Fruit fly (Drosophila melanogaster): ENCODE results near the gene CG34263.

The CG34263 gene

DNA sequence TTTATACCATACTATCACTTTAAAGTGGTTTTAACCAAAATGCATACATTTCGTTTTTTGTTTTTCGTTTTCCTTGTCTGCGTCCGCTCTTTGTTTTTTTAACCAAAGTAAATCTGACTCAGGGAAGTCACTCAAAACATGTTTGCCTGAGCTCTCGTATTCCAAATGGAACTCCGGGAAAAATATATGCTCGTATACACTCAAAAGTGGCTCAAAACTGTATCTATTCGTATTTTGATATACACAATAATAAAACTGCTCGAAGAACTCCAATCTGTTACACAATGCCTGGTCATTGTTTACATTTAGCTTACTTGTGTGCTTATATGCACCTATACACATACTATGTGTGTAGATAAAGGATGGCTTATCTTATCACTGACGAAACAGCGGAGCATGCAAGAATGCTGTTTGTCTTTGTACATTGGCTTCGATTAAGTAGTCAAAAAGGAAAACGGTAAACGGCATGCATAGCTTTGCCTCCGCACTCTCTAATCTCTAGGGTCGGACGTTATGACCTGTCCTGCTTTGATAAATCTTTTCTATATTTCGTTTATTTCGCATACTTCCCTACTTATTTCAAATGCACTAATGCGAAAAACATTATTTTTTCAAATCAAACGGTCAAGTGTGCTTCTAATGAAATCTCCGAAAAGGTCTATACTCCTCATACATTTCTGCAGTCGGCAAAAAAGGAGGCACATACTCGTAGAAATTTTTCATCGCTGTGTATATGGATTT is 5.2 kb upstream of the CG34263 start, which contains the start of gene miple2 (continued):
- TF ChIP-seq CG1792 (GFP tag; optimal IDR thresholded peaks at IDR 0.05) (peak; percentile 40), Hmr (GFP tag; optimal IDR thresholded peaks at IDR 0.05) (peak; percentile 66), CG13424 (tag; optimal IDR thresholded peaks at IDR 0.05) (peak; percentile 53), CG10267 (tag; optimal IDR thresholded peaks at IDR 0.05) (peak; percentile 15), HLHmδ (GFP tag; optimal IDR thresholded peaks at IDR 0.05) (peak; percentile 80), mirr (GFP tag; optimal IDR thresholded peaks at IDR 0.05) (peak; percentile 83), bigmax (GFP tag; optimal IDR thresholded peaks at IDR 0.05) (peak; percentile 7), fd3F (GFP tag; optimal IDR thresholded peaks at IDR 0.05) (peak; percentile 8), CG8924 (tag; optimal IDR thresholded peaks at IDR 0.05) (peak; percentile 34), trh (GFP tag; optimal IDR thresholded peaks at IDR 0.05) (peak; percentile 12), Nf-YB (GFP tag; optimal IDR thresholded peaks at IDR 0.05) (peak; percentile 26), vnd (GFP tag; IDR thresholded peaks at IDR 0.05; ENCODE audit: partially characterized antibody) (no peak), CG8944 (GFP tag; optimal IDR thresholded peaks at IDR 0.05) (peak; percentile 20), exex (tag; optimal IDR thresholded peaks at IDR 0.05) (peak; percentile 65), TFAM (GFP tag; optimal IDR thresholded peaks at IDR 0.05) (no peak), CG11247 (GFP tag; IDR thresholded peaks at IDR 0.05) (no peak), run (tag; optimal IDR thresholded peaks at IDR 0.05) (no peak), CG10209 (GFP tag; optimal IDR thresholded peaks at IDR 0.05) (peak; percentile 59), gsb-n (tag; optimal IDR thresholded peaks at IDR 0.05) (peak; percentile 58), sug (tag; optimal IDR thresholded peaks at IDR 0.05) (peak; percentile 37), lmd (GFP tag; IDR thresholded peaks at IDR 0.05) (0 out of 2 replicates have a peak, but pooled peaks have one; percentile 12), Ptx1 (GFP tag; IDR thresholded peaks at IDR 0.05) (0 out of 2 replicates have a peak, but pooled peaks have one; percentile 9), NfI (GFP tag; optimal IDR thresholded peaks at IDR 0.05) (peak; percentile 39), CG15011 (GFP tag; optimal IDR thresholded peaks at IDR 0.05) (peak; percentile 37), CG3281 (GFP tag; optimal IDR thresholded peaks at IDR 0.05) (peak; percentile 68), Drgx (GFP tag; IDR thresholded peaks at IDR 0.05) (peak; percentile 31; the same call in 1 of the 2 replicates), CG4854 (GFP tag; optimal IDR thresholded peaks at IDR 0.05) (peak; percentile 30), CG34422 (GFP tag; IDR thresholded peaks at IDR 0.05) (no peak), Gug (GFP tag; IDR thresholded peaks at IDR 0.05) (no peak), disco-r (GFP tag; optimal IDR thresholded peaks at IDR 0.05) (peak; percentile 40), ham (GFP tag; IDR thresholded peaks at IDR 0.05) (no peak), Kr (GFP tag; optimal IDR thresholded peaks at IDR 0.05) (peak; percentile 51), CG10654 (GFP tag; optimal IDR thresholded peaks at IDR 0.05) (no peak), tll (GFP tag; optimal IDR thresholded peaks at IDR 0.05) (peak in 1 of 2 experiments; percentile 72), croc (GFP tag; conservative IDR thresholded peaks at IDR 0.05) (no peak), Aef1 (GFP tag; IDR thresholded peaks at IDR 0.05) (no peak), CHES-1-like (GFP tag; optimal IDR thresholded peaks at IDR 0.05) (peak; percentile 6), ash1 (GFP tag; optimal IDR thresholded peaks at IDR 0.05) (no peak), hb (GFP tag; IDR thresholded peaks at IDR 0.05; ENCODE audit: partially characterized antibody) (no peak), CG12299 (tag; optimal IDR thresholded peaks at IDR 0.05) (peak; percentile 5), chm (GFP tag; IDR thresholded peaks at IDR 0.05) (0 out of 2 replicates have a peak, but pooled peaks have one; percentile 39), CG7357 (GFP tag; IDR thresholded peaks at IDR 0.05) (no peak), Awh (GFP tag; IDR thresholded peaks at IDR 0.05) (0 out of 2 replicates have a peak, but pooled peaks have one; percentile 31), Meics (GFP tag; optimal IDR thresholded peaks at IDR 0.05) (peak; percentile 60), Pdp1 (GFP tag; optimal IDR thresholded peaks at IDR 0.05) (peak; percentile 20 to 100), PHDP (tag; optimal IDR thresholded peaks at IDR 0.05) (peak; percentile 53), lola (GFP tag; optimal IDR thresholded peaks at IDR 0.05) (peak in 1 of 3 experiments; percentile 62), luna (GFP tag; optimal IDR thresholded peaks at IDR 0.05) (peak; percentile 3)

All from whole organism, embryonic.